Worm (Caenorhabditis elegans): ENCODE results near the gene C08F11.10.
A peak's percentile ranks its signal among the peaks of the same experiment; 100 is the strongest.

Gene C08F11.10

ce11 chrIV:13649126-13649525, at the start of gene C08F11.10:
Gene C08F11.10 (minus strand): TSS chrIV:13649226.
- TF ChIP-seq swsn-7 (tag; optimal IDR thresholded peaks at IDR 0.05) = no peak
- TF ChIP-seq fkh-10 (GFP tag; optimal IDR thresholded peaks at IDR 0.05) = no peak
- no peak for TF ChIP-seq aly-2 (tag; optimal IDR thresholded peaks at IDR 0.05)
- no peak for TF ChIP-seq efl-3 (GFP tag; optimal IDR thresholded peaks at IDR 0.05)
- no peak for TF ChIP-seq mef-2 (tag; optimal IDR thresholded peaks at IDR 0.05)
- TF ChIP-seq skn-1 (tag; optimal IDR thresholded peaks at IDR 0.05) = no peak
- no peak for TF ChIP-seq alr-1 (tag; optimal IDR thresholded peaks at IDR 0.05; ENCODE audit: borderline replicate concordance)
- TF ChIP-seq zag-1 (tag; optimal IDR thresholded peaks at IDR 0.05) = no peak
- TF ChIP-seq ceh-82 (tag; optimal IDR thresholded peaks at IDR 0.05) = no peak

ce11 chrIV:13698603-13699002, 49.6 kb upstream of the C08F11.10 start, which contains the start of gene T23G4.127:
Gene T23G4.127 (minus strand): TSS chrIV:13698703.
- no peak for TF ChIP-seq blmp-1 (tag; optimal IDR thresholded peaks at IDR 0.05)
- TF ChIP-seq tlp-1 (tag; optimal IDR thresholded peaks at IDR 0.05) = no peak
- no peak for TF ChIP-seq hlh-4 (tag; optimal IDR thresholded peaks at IDR 0.05)
- TF ChIP-seq C04F5.9 (tag; optimal IDR thresholded peaks at IDR 0.05) = no peak
- no peak for TF ChIP-seq nhr-28 (tag; optimal IDR thresholded peaks at IDR 0.05)
- no peak for TF ChIP-seq lsy-2 (tag; optimal IDR thresholded peaks at IDR 0.05)
- TF ChIP-seq tbx-2 (tag; optimal IDR thresholded peaks at IDR 0.05) = no peak
- no peak for TF ChIP-seq alr-1 (tag; optimal IDR thresholded peaks at IDR 0.05; ENCODE audit: borderline replicate concordance)
- no peak for TF ChIP-seq pax-3 (tag; optimal IDR thresholded peaks at IDR 0.05)
- no peak for TF ChIP-seq pqm-1 (tag; optimal IDR thresholded peaks at IDR 0.05)
- TF ChIP-seq rnt-1 (tag; optimal IDR thresholded peaks at IDR 0.05) = no peak
- no peak for TF ChIP-seq nhr-11 (tag; optimal IDR thresholded peaks at IDR 0.05)
- no peak for TF ChIP-seq ama-1 (optimal IDR thresholded peaks at IDR 0.05)

ce11 chrIV:13696900-13697299, 47.9 kb upstream of the C08F11.10 start:
- TF ChIP-seq nhr-28 (tag; optimal IDR thresholded peaks at IDR 0.05) (no peak), dsc-1 (tag; optimal IDR thresholded peaks at IDR 0.05) (peak; percentile 42), rnt-1 (tag; optimal IDR thresholded peaks at IDR 0.05) (peak; percentile 45)

ce11 chrIV:13695720-13696364, 46.8 kb upstream of the C08F11.10 start:
- TF ChIP-seq nhr-28 (tag; optimal IDR thresholded peaks at IDR 0.05) = no peak
- TF ChIP-seq ztf-4 (tag; optimal IDR thresholded peaks at IDR 0.05) = no peak
- no peak for TF ChIP-seq hlh-17 (GFP tag; optimal IDR thresholded peaks at IDR 0.05; ENCODE audit: borderline replicate concordance)
- peak; percentile 52 for TF ChIP-seq snu-23 (GFP tag; optimal IDR thresholded peaks at IDR 0.05)
- TF ChIP-seq C04F5.9 (tag; optimal IDR thresholded peaks at IDR 0.05) = no peak
- TF ChIP-seq nhr-237 (tag; optimal IDR thresholded peaks at IDR 0.05) = no peak
- no peak for TF ChIP-seq lin-13 (GFP tag; optimal IDR thresholded peaks at IDR 0.05)
- no peak for TF ChIP-seq nhr-76 (tag; optimal IDR thresholded peaks at IDR 0.05)
- TF ChIP-seq ceh-90 (tag; optimal IDR thresholded peaks at IDR 0.05) = no peak
- TF ChIP-seq lin-15B (tag; optimal IDR thresholded peaks at IDR 0.05) = no peak
- no peak for TF ChIP-seq ceh-63 (GFP tag; optimal IDR thresholded peaks at IDR 0.05)
- TF ChIP-seq rnt-1 (tag; optimal IDR thresholded peaks at IDR 0.05) = peak; percentile 95
- TF ChIP-seq fkh-10 (GFP tag; optimal IDR thresholded peaks at IDR 0.05) = no peak
- no peak for TF ChIP-seq nhr-77 (tag; optimal IDR thresholded peaks at IDR 0.05)
- peak; percentile 42 for TF ChIP-seq efl-3 (GFP tag; optimal IDR thresholded peaks at IDR 0.05)
- no peak for TF ChIP-seq sup-37 (GFP tag; optimal IDR thresholded peaks at IDR 0.05)
- peak in 1 of 2 experiments; percentile 82 for TF ChIP-seq ztf-11 (tag; optimal IDR thresholded peaks at IDR 0.05)
- TF ChIP-seq hlh-4 (tag; optimal IDR thresholded peaks at IDR 0.05) = no peak
- no peak for TF ChIP-seq mep-1 (tag; optimal IDR thresholded peaks at IDR 0.05)
- TF ChIP-seq fos-1 (tag; optimal IDR thresholded peaks at IDR 0.05) = no peak
- no peak for TF ChIP-seq sptf-1 (tag; optimal IDR thresholded peaks at IDR 0.05)
- TF ChIP-seq fkh-8 (tag; optimal IDR thresholded peaks at IDR 0.05) = no peak
- TF ChIP-seq zip-4 (GFP tag; optimal IDR thresholded peaks at IDR 0.05) = no peak
- peak; percentile 46 to 47 for TF ChIP-seq lsy-2 (tag; optimal IDR thresholded peaks at IDR 0.05)
- TF ChIP-seq nhr-20 (tag; optimal IDR thresholded peaks at IDR 0.05) = peak; percentile 47
- no peak for TF ChIP-seq pqm-1 (tag; optimal IDR thresholded peaks at IDR 0.05)
- no peak for TF ChIP-seq sox-4 (tag; optimal IDR thresholded peaks at IDR 0.05)
- TF ChIP-seq F16B12.6 (tag; optimal IDR thresholded peaks at IDR 0.05) = no peak
- TF ChIP-seq mdl-1 (tag; optimal IDR thresholded peaks at IDR 0.05) = peak in 1 of 2 experiments; percentile 37
- TF ChIP-seq unc-130 (tag; optimal IDR thresholded peaks at IDR 0.05) = no peak
- no peak for TF ChIP-seq jun-1 (tag; optimal IDR thresholded peaks at IDR 0.05)
- peak; percentile 43 for TF ChIP-seq vab-15 (tag; optimal IDR thresholded peaks at IDR 0.05)
- no peak for TF ChIP-seq xbp-1 (tag; optimal IDR thresholded peaks at IDR 0.05)
- no peak for TF ChIP-seq alr-1 (tag; optimal IDR thresholded peaks at IDR 0.05; ENCODE audit: borderline replicate concordance)
